Worm (Caenorhabditis elegans) whole organism, L4 larva: ENCODE measurements around the gene lpr-2.

ENCODE experiments used
- ceh-82 ChIP-seq: sonication (generic microtip); optimal IDR thresholded peaks from 2 replicates; lab custom pipeline; 2017; ENCODE audit warnings: missing biosample characterization, missing genetic modification characterization
- duxl-1 ChIP-seq: sonication (generic microtip); optimal IDR thresholded peaks from 2 replicates; lab custom pipeline; 2016; ENCODE audit warnings: mild to moderate bottlenecking, missing genetic modification characterization, moderate library complexity, missing compliant biosample characterization; ENCODE audit not compliant: poor library complexity
- hlh-30 ChIP-seq: sonication (generic microtip); optimal IDR thresholded peaks from 2 replicates; lab custom pipeline; 2017; ENCODE audit warnings: antibody characterized with exemption, mild to moderate bottlenecking, missing genetic modification characterization, missing compliant biosample characterization; ENCODE audit not compliant: insufficient read depth
- lin-1 ChIP-seq: fragments of 200-800 bp; sonication (Bioruptor generic); IDR thresholded peaks from 2 replicates; pipeline ENCODE4 v1.3.6; 2022; ENCODE audit warnings: missing genetic modification reagents, missing genetic modification characterization, missing compliant biosample characterization
- nhr-102 ChIP-seq: sonication (generic microtip); optimal IDR thresholded peaks from 2 replicates; lab custom pipeline; 2016; ENCODE audit warnings: mild to moderate bottlenecking, missing genetic modification characterization, moderate library complexity, missing compliant biosample characterization
- nhr-48 ChIP-seq: sonication (generic microtip); optimal IDR thresholded peaks from 2 replicates; lab custom pipeline; 2016; ENCODE audit warnings: mild to moderate bottlenecking, missing genetic modification characterization, missing compliant biosample characterization
- php-3 ChIP-seq: fragments of 200-800 bp; sonication (Bioruptor generic); IDR thresholded peaks from 2 replicates; pipeline ENCODE4 v1.3.6; 2022; ENCODE audit warnings: missing genetic modification reagents, missing genetic modification characterization, missing compliant biosample characterization
- sdz-12 ChIP-seq: fragments of 200-800 bp; sonication (Bioruptor generic); optimal IDR thresholded peaks from 2 replicates; lab custom pipeline; 2018; ENCODE audit warnings: mild to moderate bottlenecking, missing genetic modification characterization, missing compliant biosample characterization

ce11 chrIV:11799240-11799639, 20.2 kb downstream of the lpr-2 start:
- no peak for TF ChIP-seq nhr-102
- no peak for TF ChIP-seq nhr-48 (tag; lab: Kevin White, UChicago)
- no peak for TF ChIP-seq lin-1 (GFP tag; lab: Robert Waterston, UW)
- no peak for TF ChIP-seq ceh-82
- no peak for TF ChIP-seq hlh-30 (tag; lab: Kevin White, UChicago)
- no peak for TF ChIP-seq sdz-12 (GFP tag; lab: Kevin White, UChicago)
- TF ChIP-seq duxl-1 (tag; lab: Kevin White, UChicago): no peak
- no peak for TF ChIP-seq php-3
